Worm (Caenorhabditis elegans) whole organism, late embryonic: Measurements from ENCODE around the gene C10B5.3.

ENCODE experiments used
- Y22D7AL.16 ChIP-seq: sonication (generic microtip); optimal IDR thresholded peaks from 2 replicates; lab custom pipeline; 2016; ENCODE audit warnings: missing genetic modification characterization, missing compliant biosample characterization
- ama-1 ChIP-seq: fragments of 150-350 bp; optimal IDR thresholded peaks from 2 replicates; lab custom pipeline; 2014
- ceh-19 ChIP-seq: fragments of 200-800 bp; sonication (Bioruptor generic); optimal IDR thresholded peaks from 2 replicates; lab custom pipeline; 2018; ENCODE audit warnings: mild to moderate bottlenecking, missing genetic modification characterization, missing compliant biosample characterization
- ceh-24 ChIP-seq: sonication (generic microtip); optimal IDR thresholded peaks from 2 replicates; lab custom pipeline; 2016; ENCODE audit warnings: mild to moderate bottlenecking, missing genetic modification characterization, missing compliant biosample characterization
- ceh-9 ChIP-seq: sonication (generic microtip); optimal IDR thresholded peaks from 2 replicates; lab custom pipeline; 2016; ENCODE audit warnings: mild to moderate bottlenecking, missing genetic modification characterization, inconsistent platforms, missing compliant biosample characterization
- dve-1 ChIP-seq: sonication (generic microtip); optimal IDR thresholded peaks from 2 replicates; lab custom pipeline; 2017; ENCODE audit warnings: antibody characterized with exemption, mild to moderate bottlenecking, missing genetic modification characterization, missing compliant biosample characterization
- elt-4 ChIP-seq: sonication (generic microtip); optimal IDR thresholded peaks from 2 replicates; lab custom pipeline; 2016; ENCODE audit warnings: missing genetic modification characterization, missing compliant biosample characterization
- nfya-1 ChIP-seq: sonication (generic microtip); optimal IDR thresholded peaks from 2 replicates; lab custom pipeline; 2017; ENCODE audit warnings: missing genetic modification characterization, mild to moderate bottlenecking, missing compliant biosample characterization, antibody characterized with exemption, moderate library complexity
- pag-3 ChIP-seq: sonication (generic microtip); optimal IDR thresholded peaks from 2 replicates; lab custom pipeline; 2016; ENCODE audit warnings: missing compliant biosample characterization, missing genetic modification characterization, borderline replicate concordance
- pha-2 ChIP-seq: sonication (generic microtip); optimal IDR thresholded peaks from 2 replicates; lab custom pipeline; 2017; ENCODE audit warnings: mild to moderate bottlenecking, missing genetic modification characterization, missing compliant biosample characterization
- pha-4 ChIP-seq: fragments of 150-350 bp; optimal IDR thresholded peaks from 2 replicates; lab custom pipeline; 2018; ENCODE audit warnings: missing biosample characterization, missing genetic modification reagents, missing genetic modification characterization
- tbx-2 ChIP-seq: sonication (generic microtip); optimal IDR thresholded peaks from 2 replicates; lab custom pipeline; 2016; ENCODE audit warnings: missing genetic modification characterization, missing compliant biosample characterization
- ttx-3 ChIP-seq: sonication (generic microtip); optimal IDR thresholded peaks from 2 replicates; lab custom pipeline; 2016; ENCODE audit warnings: missing genetic modification reagents, missing genetic modification characterization, missing compliant biosample characterization
- unc-86 ChIP-seq: sonication (generic microtip); optimal IDR thresholded peaks from 2 replicates; lab custom pipeline; 2016; ENCODE audit warnings: missing genetic modification characterization, missing compliant biosample characterization

DNA sequence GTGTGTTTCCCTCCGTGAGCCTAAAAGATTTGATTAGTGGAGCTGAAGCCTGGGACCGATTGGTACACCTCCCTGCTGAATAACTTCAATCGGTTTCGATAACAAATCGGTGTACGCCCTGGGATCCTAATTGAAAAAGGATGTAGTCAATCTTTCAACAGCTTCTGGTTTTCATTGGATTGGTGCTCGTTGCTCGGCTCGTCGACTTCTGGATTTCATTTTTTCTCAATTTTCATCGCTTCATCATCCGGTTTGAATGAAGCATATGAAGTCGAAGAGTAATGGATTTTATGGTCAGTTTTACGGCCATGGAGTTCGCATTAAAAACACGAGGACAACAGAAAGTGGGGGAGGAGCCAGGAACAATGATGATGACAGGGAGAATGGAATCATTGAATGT, 32.0 kb downstream of the C10B5.3 start:
- TF ChIP-seq pag-3 (tag; lab: Kevin White, UChicago) = no peak
- no peak for TF ChIP-seq dve-1 (tag; lab: Kevin White, UChicago)
- TF ChIP-seq unc-86 (tag; lab: Kevin White, UChicago) = no peak
- no peak for TF ChIP-seq tbx-2 (tag; lab: Kevin White, UChicago)
- no peak for TF ChIP-seq pha-2 (tag; lab: Kevin White, UChicago)
- TF ChIP-seq nfya-1 (tag; lab: Kevin White, UChicago) = no peak
- no peak for TF ChIP-seq ceh-19 (GFP tag; lab: Kevin White, UChicago)
- TF ChIP-seq elt-4 (tag; lab: Kevin White, UChicago) = no peak
- no peak for TF ChIP-seq ceh-9 (tag; lab: Kevin White, UChicago)
- no peak for TF ChIP-seq ceh-24 (tag; lab: Kevin White, UChicago)
- no peak for TF ChIP-seq pha-4 (tag; lab: Kevin White, UChicago)
- TF ChIP-seq ama-1 = no peak
- no peak for TF ChIP-seq Y22D7AL.16 (tag; lab: Kevin White, UChicago)
- no peak for TF ChIP-seq ttx-3 (tag; lab: Kevin White, UChicago)
